Worm (Caenorhabditis elegans) whole organism, young adult: ENCODE measurements around the gene pbs-3.
A peak's percentile ranks its signal among the peaks of the same experiment; 100 is the strongest.

Source experiments
- B0261.1 ChIP-seq: sonication (generic microtip); optimal IDR thresholded peaks from 2 replicates; lab custom pipeline; 2016; ENCODE audit warnings: mild to moderate bottlenecking, missing genetic modification characterization, moderate library complexity, missing compliant biosample characterization
- B0336.3 ChIP-seq: fragments of 200-800 bp; sonication (Bioruptor generic); IDR thresholded peaks from 2 replicates; pipeline ENCODE4 v1.3.6; 2022; ENCODE audit warnings: missing genetic modification characterization, missing compliant biosample characterization
- C17E4.6 ChIP-seq: fragments of 200-800 bp; sonication (Bioruptor generic); IDR thresholded peaks from 2 replicates; pipeline ENCODE4 v1.3.6; 2022; ENCODE audit warnings: missing genetic modification reagents, missing genetic modification characterization, missing compliant biosample characterization
- K11D2.4 ChIP-seq: fragments of 200-800 bp; sonication (Bioruptor generic); IDR thresholded peaks from 2 replicates; pipeline ENCODE4 v1.3.6; 2022; ENCODE audit warnings: missing genetic modification reagents, missing genetic modification characterization, missing compliant biosample characterization
- Y53G8AR.9 ChIP-seq: fragments of 200-800 bp; sonication (Bioruptor generic); conservative IDR thresholded peaks from 2 replicates; pipeline ENCODE4 v1.3.6; 2022; ENCODE audit warnings: missing genetic modification reagents, missing genetic modification characterization, missing compliant biosample characterization
- Y79H2A.3 ChIP-seq: fragments of 200-800 bp; sonication (Bioruptor generic); conservative IDR thresholded peaks from 2 replicates; pipeline ENCODE4 v1.3.6; 2022; ENCODE audit warnings: missing genetic modification reagents, missing genetic modification characterization, missing compliant biosample characterization
- Y95B8A.8 ChIP-seq: fragments of 200-800 bp; sonication (Bioruptor generic); IDR thresholded peaks from 2 replicates; pipeline ENCODE4 v1.3.6; 2022; ENCODE audit warnings: missing genetic modification reagents, missing genetic modification characterization, missing compliant biosample characterization
- athp-1 ChIP-seq: sonication (generic microtip); optimal IDR thresholded peaks from 2 replicates; lab custom pipeline; 2017; ENCODE audit warnings: mild to moderate bottlenecking, missing genetic modification characterization, missing compliant biosample characterization
- ceh-100 ChIP-seq: fragments of 200-800 bp; sonication (Bioruptor generic); IDR thresholded peaks from 2 replicates; pipeline ENCODE4 v1.3.6; 2022; ENCODE audit warnings: missing genetic modification reagents, missing genetic modification characterization, missing compliant biosample characterization
- ceh-58 ChIP-seq: fragments of 200-800 bp; sonication (Bioruptor generic); IDR thresholded peaks from 2 replicates; pipeline ENCODE4 v1.3.6; 2022; ENCODE audit warnings: missing genetic modification characterization, missing compliant biosample characterization
- ceh-91 ChIP-seq: fragments of 200-800 bp; sonication (Bioruptor generic); IDR thresholded peaks from 2 replicates; pipeline ENCODE4 v1.3.6; 2022; ENCODE audit warnings: missing genetic modification reagents, missing genetic modification characterization, missing compliant biosample characterization
- dpl-1 ChIP-seq: fragments of 150-350 bp; optimal IDR thresholded peaks from 2 replicates; lab custom pipeline; 2014; ENCODE audit warnings: missing biosample characterization, missing genetic modification reagents, missing genetic modification characterization
- efl-1 ChIP-seq: fragments of 150-350 bp; optimal IDR thresholded peaks from 2 replicates; lab custom pipeline; 2014; ENCODE audit warnings: missing biosample characterization, missing genetic modification reagents, missing genetic modification characterization
- egl-18 ChIP-seq: fragments of 200-800 bp; sonication (Bioruptor generic); IDR thresholded peaks from 2 replicates; pipeline ENCODE4 v1.3.6; 2022; ENCODE audit warnings: missing genetic modification reagents, missing genetic modification characterization, missing compliant biosample characterization
- ekl-4 ChIP-seq: fragments of 200-800 bp; sonication (Bioruptor generic); IDR thresholded peaks from 2 replicates; pipeline ENCODE4 v1.3.6; 2022; ENCODE audit warnings: missing genetic modification reagents, missing genetic modification characterization, missing compliant biosample characterization
- him-1 ChIP-seq: sonication (generic microtip); optimal IDR thresholded peaks from 2 replicates; lab custom pipeline; 2016; ENCODE audit warnings: missing genotype, missing genetic modification reagents, missing genetic modification characterization, missing compliant biosample characterization
- hlh-26 ChIP-seq: fragments of 200-800 bp; sonication (Bioruptor generic); conservative IDR thresholded peaks from 2 replicates; pipeline ENCODE4 v1.3.6; 2022; ENCODE audit warnings: missing genetic modification reagents, missing genetic modification characterization, missing compliant biosample characterization
- hmg-1.2 ChIP-seq: fragments of 200-800 bp; sonication (Bioruptor generic); IDR thresholded peaks from 2 replicates; pipeline ENCODE4 v1.3.6; 2022; ENCODE audit warnings: missing genetic modification reagents, missing genetic modification characterization, missing compliant biosample characterization
- hrde-1 ChIP-seq: sonication (generic microtip); optimal IDR thresholded peaks from 2 replicates; lab custom pipeline; 2016; ENCODE audit warnings: missing genetic modification characterization, mild to moderate bottlenecking, missing compliant biosample characterization, moderate library complexity, missing genotype, missing genetic modification reagents, borderline replicate concordance
- let-526 ChIP-seq: fragments of 200-800 bp; sonication (Bioruptor generic); IDR thresholded peaks from 2 replicates; pipeline ENCODE4 v1.3.6; 2022; ENCODE audit warnings: missing genetic modification reagents, missing genetic modification characterization, missing compliant biosample characterization
- madf-6 ChIP-seq: fragments of 200-800 bp; sonication (Bioruptor generic); IDR thresholded peaks from 2 replicates; pipeline ENCODE4 v1.3.6; 2022; ENCODE audit warnings: missing genetic modification reagents, missing genetic modification characterization, missing compliant biosample characterization
- madf-8 ChIP-seq: fragments of 200-800 bp; sonication (Bioruptor generic); conservative IDR thresholded peaks from 2 replicates; pipeline ENCODE4 v1.3.6; 2022; ENCODE audit warnings: missing genetic modification reagents, missing genetic modification characterization, missing compliant biosample characterization
- mel-28 ChIP-seq: sonication (generic microtip); optimal IDR thresholded peaks from 2 replicates; lab custom pipeline; 2016; ENCODE audit warnings: borderline replicate concordance, mild to moderate bottlenecking, missing genetic modification characterization, missing compliant biosample characterization
- mxl-1 ChIP-seq: sonication (generic microtip); optimal IDR thresholded peaks from 2 replicates; lab custom pipeline; 2016; ENCODE audit warnings: missing genetic modification characterization, missing compliant biosample characterization
- nfyb-1 ChIP-seq: fragments of 200-800 bp; sonication (Bioruptor generic); IDR thresholded peaks from 2 replicates; pipeline ENCODE4 v1.3.6; 2022; ENCODE audit warnings: missing genetic modification reagents, missing genetic modification characterization, missing compliant biosample characterization
- nhr-179 ChIP-seq: sonication (generic microtip); optimal IDR thresholded peaks from 2 replicates; lab custom pipeline; 2016; ENCODE audit warnings: mild to moderate bottlenecking, missing genetic modification characterization, missing compliant biosample characterization
- rec-8 ChIP-seq, 2 experiments: sonication (generic microtip); optimal IDR thresholded peaks; 2 replicates each; lab custom pipeline; 2016; ENCODE audit warnings: mild to moderate bottlenecking in 2 of 2, missing genetic modification characterization in 2 of 2, missing genetic modification reagents in 2 of 2, missing genotype in 2 of 2, missing biosample characterization in 1 of 2, missing compliant biosample characterization in 1 of 2, moderate library complexity in 1 of 2
- repo-1 ChIP-seq: sonication (generic microtip); optimal IDR thresholded peaks from 2 replicates; lab custom pipeline; 2017; ENCODE audit warnings: mild to moderate bottlenecking, missing genetic modification characterization, missing compliant biosample characterization
- rpc-1 ChIP-seq, 2 experiments: fragments of 150-350 bp in 1 of 2; sonication (generic microtip) in 1 of 2; optimal IDR thresholded peaks; 2 replicates each; lab custom pipeline; 2014 to 2018; ENCODE audit warnings: missing biosample characterization in 1 of 2, missing genetic modification characterization in 1 of 2, missing genetic modification reagents in 1 of 2, missing genotype in 1 of 2
- sdz-38 ChIP-seq: sonication (generic microtip); optimal IDR thresholded peaks from 2 replicates; lab custom pipeline; 2016; ENCODE audit warnings: missing genotype, missing genetic modification characterization, missing compliant biosample characterization
- snpc-1.1 ChIP-seq: sonication (generic microtip); optimal IDR thresholded peaks from 2 replicates; lab custom pipeline; 2017; ENCODE audit warnings: missing genetic modification characterization, mild to moderate bottlenecking, missing compliant biosample characterization, antibody characterized with exemption, moderate library complexity, missing genotype, missing genetic modification reagents; ENCODE audit not compliant: insufficient read depth
- snpc-3.4 ChIP-seq: sonication (generic microtip); optimal IDR thresholded peaks from 2 replicates; lab custom pipeline; 2017; ENCODE audit warnings: missing genetic modification characterization, mild to moderate bottlenecking, missing compliant biosample characterization, antibody characterized with exemption, moderate library complexity, missing genotype, missing genetic modification reagents
- somi-1 ChIP-seq: fragments of 200-800 bp; sonication (Bioruptor generic); optimal IDR thresholded peaks from 2 replicates; lab custom pipeline; 2018; ENCODE audit warnings: mild to moderate bottlenecking, missing genetic modification characterization, missing compliant biosample characterization
- tbp1 ChIP-seq: fragments of 200-800 bp; sonication (Bioruptor generic); optimal IDR thresholded peaks from 2 replicates; lab custom pipeline; 2018; ENCODE audit warnings: mild to moderate bottlenecking, missing genetic modification characterization, missing compliant biosample characterization
- xnd-1 ChIP-seq: sonication (generic microtip); optimal IDR thresholded peaks from 2 replicates; lab custom pipeline; 2016; ENCODE audit warnings: missing genotype, missing genetic modification reagents, missing genetic modification characterization, missing compliant biosample characterization
- zfh-2 ChIP-seq: fragments of 200-800 bp; sonication (Bioruptor generic); conservative IDR thresholded peaks from 2 replicates; pipeline ENCODE4 v1.3.6; 2022; ENCODE audit warnings: missing genetic modification reagents, missing genetic modification characterization, missing compliant biosample characterization
- ztf-18 ChIP-seq: sonication (generic microtip); optimal IDR thresholded peaks from 2 replicates; lab custom pipeline; 2016; ENCODE audit warnings: missing genotype, mild to moderate bottlenecking, missing genetic modification characterization, missing compliant biosample characterization
- ztf-26 ChIP-seq: sonication (generic microtip); optimal IDR thresholded peaks from 2 replicates; lab custom pipeline; 2017; ENCODE audit warnings: missing genetic modification characterization, missing compliant biosample characterization
- ztf-3 ChIP-seq: fragments of 200-800 bp; sonication (Bioruptor generic); optimal IDR thresholded peaks from 2 replicates; lab custom pipeline; 2018; ENCODE audit warnings: mild to moderate bottlenecking, missing genetic modification characterization, missing compliant biosample characterization

The pbs-3 gene

ce11 chrII:4949380-4949950 is 5.8 kb downstream of the pbs-3 start, which contains the start of the genes try-1 and zyg-12 (continued):
- TF ChIP-seq hlh-26 (GFP tag; lab: Robert Waterston, UW): no peak
- TF ChIP-seq dpl-1 (GFP tag; lab: Kevin White, UChicago): peak; percentile 16
- no peak for TF ChIP-seq Y53G8AR.9 (GFP tag; lab: Robert Waterston, UW)
- no peak for TF ChIP-seq ztf-26
- TF ChIP-seq mxl-1 (tag; lab: Kevin White, UChicago): no peak
- TF ChIP-seq nhr-179 (tag; lab: Kevin White, UChicago): no peak
- TF ChIP-seq ceh-100 (GFP tag; lab: Robert Waterston, UW): no peak
- TF ChIP-seq ceh-91 (GFP tag; lab: Robert Waterston, UW): peak; percentile 17; the same call in 1 of the 2 replicates
- TF ChIP-seq xnd-1 (tag; lab: Kevin White, UChicago): peak; percentile 47
- TF ChIP-seq madf-8 (GFP tag; lab: Robert Waterston, UW): peak; percentile 51
- TF ChIP-seq ceh-58 (GFP tag; lab: Robert Waterston, UW): no peak
- TF ChIP-seq egl-18 (GFP tag; lab: Robert Waterston, UW): no peak
- TF ChIP-seq zfh-2 (GFP tag; lab: Robert Waterston, UW): no peak
- no peak for TF ChIP-seq him-1 (tag; lab: Kevin White, UChicago)
- TF ChIP-seq repo-1 (tag; lab: Kevin White, UChicago): no peak
- no peak for TF ChIP-seq Y95B8A.8 (GFP tag; lab: Robert Waterston, UW)
- TF ChIP-seq efl-1 (GFP tag; lab: Kevin White, UChicago): peak; percentile 64

DNA sequence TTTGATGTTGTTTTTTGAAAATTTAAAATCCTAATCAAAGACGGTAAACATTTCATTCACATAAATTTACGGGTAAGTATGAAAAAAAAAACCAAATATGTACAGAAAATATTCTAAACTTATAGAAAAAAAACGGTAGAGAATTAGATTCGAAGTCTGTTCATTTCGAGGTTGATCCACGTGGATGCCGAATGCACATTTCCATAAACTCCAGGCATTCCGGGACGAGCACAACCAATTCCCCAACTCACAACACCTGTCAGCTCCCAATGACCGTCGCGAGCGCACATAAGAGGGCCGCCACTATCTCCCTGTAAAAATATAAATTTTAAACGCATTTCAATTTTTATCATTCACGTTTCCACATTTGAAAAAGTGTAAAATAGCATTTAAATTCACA is 7.1 kb downstream of the pbs-3 start:
- TF ChIP-seq hrde-1 (tag; lab: Kevin White, UChicago) (peak; percentile 13), ztf-26 (no peak), K11D2.4 (no peak), snpc-1.1 (tag; lab: Kevin White, UChicago) (no peak), B0261.1 (tag; lab: Kevin White, UChicago) (no peak), snpc-3.4 (tag; lab: Kevin White, UChicago) (peak; percentile 46), ekl-4 (GFP tag; lab: Robert Waterston, UW) (0 out of 2 replicates have a peak, but pooled peaks have one; percentile 17), nfyb-1 (GFP tag; lab: Robert Waterston, UW) (0 out of 2 replicates have a peak, but pooled peaks have one; percentile 10), C17E4.6 (GFP tag; lab: Robert Waterston, UW) (peak; percentile 52; the same call in 1 of the 2 replicates), ztf-18 (tag; lab: Kevin White, UChicago) (no peak), madf-8 (GFP tag; lab: Robert Waterston, UW) (no peak), B0336.3 (GFP tag; lab: Robert Waterston, UW) (peak; percentile 62; the same call in 1 of the 2 replicates), Y53G8AR.9 (GFP tag; lab: Robert Waterston, UW) (0 out of 2 replicates have a peak, but pooled peaks have one; percentile 47), let-526 (no peak), sdz-38 (tag; lab: Kevin White, UChicago) (no peak), somi-1 (GFP tag; lab: Kevin White, UChicago) (no peak), mel-28 (no peak), Y79H2A.3 (GFP tag; lab: Robert Waterston, UW) (no peak), tbp1 (GFP tag; lab: Kevin White, UChicago) (no peak), rec-8 (tag; optimal IDR thresholded peaks at IDR 0.05; lab: Kevin White, UChicago) (no peak), repo-1 (tag; lab: Kevin White, UChicago) (peak; percentile 63), egl-18 (GFP tag; lab: Robert Waterston, UW) (0 out of 2 replicates have a peak, but pooled peaks have one; percentile 54), nhr-179 (tag; lab: Kevin White, UChicago) (no peak), madf-6 (GFP tag; lab: Robert Waterston, UW) (peak; percentile 43), athp-1 (tag; lab: Kevin White, UChicago) (no peak), ztf-3 (GFP tag; lab: Kevin White, UChicago) (no peak), rpc-1 (optimal IDR thresholded peaks at IDR 0.05; lab: Kevin White, UChicago) (no peak), rpc-1 (tag; optimal IDR thresholded peaks at IDR 0.05; lab: Kevin White, UChicago) (no peak), hmg-1.2 (peak; percentile 4; the same call in 1 of the 2 replicates)
